Fruit fly (Drosophila melanogaster): Measurements from ENCODE around the gene CG10616.

Gene CG10616

DNA sequence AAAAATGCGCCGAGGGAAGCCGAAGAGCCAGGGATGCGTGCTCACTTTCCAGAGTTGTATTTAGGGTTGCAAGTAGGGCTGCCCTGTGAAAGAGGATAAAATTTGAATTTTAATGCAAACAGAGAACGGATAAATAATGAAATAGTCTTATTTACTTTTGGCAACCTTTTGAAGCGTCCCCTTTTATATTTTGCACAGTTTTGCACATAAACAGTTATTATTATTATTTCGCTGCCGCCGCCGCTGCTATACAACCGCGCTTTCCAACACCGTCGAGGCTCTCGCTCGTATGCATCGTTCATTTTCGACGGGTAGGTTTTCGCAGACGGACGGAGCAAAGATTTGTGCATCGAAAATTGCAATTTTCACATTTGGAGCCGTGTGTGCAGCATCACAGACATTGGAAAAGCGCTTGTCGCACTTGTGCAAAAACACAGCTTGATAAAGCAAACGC is 43.3 kb downstream of the CG10616 start, which contains the start of the genes sti and tral (continued):
- TF ChIP-seq tin (GFP tag; optimal IDR thresholded peaks at IDR 0.05) = peak; percentile 95
- TF ChIP-seq HmgD (GFP tag; optimal IDR thresholded peaks at IDR 0.05) = peak; percentile 93
- TF ChIP-seq bsh (GFP tag; optimal IDR thresholded peaks at IDR 0.05) = peak; percentile 23 to 76
- peak; percentile 92 for TF ChIP-seq CG13775 (GFP tag; optimal IDR thresholded peaks at IDR 0.05)
- peak; percentile 88 for TF ChIP-seq row (GFP tag; IDR thresholded peaks at IDR 0.05)
- TF ChIP-seq CG16779 (GFP tag; IDR thresholded peaks at IDR 0.05) = 0 out of 2 replicates have a peak, but pooled peaks have one; percentile 50
- no peak for TF ChIP-seq pan (optimal IDR thresholded peaks at IDR 0.05)
- peak in 1 of 2 experiments; percentile 86 for TF ChIP-seq pan (GFP tag; optimal IDR thresholded peaks at IDR 0.05 in 1 of 2, IDR thresholded peaks at IDR 0.05 in 1 of 2)
- TF ChIP-seq CG1233 (GFP tag; optimal IDR thresholded peaks at IDR 0.05) = peak; percentile 82
- TF ChIP-seq repo (GFP tag; optimal IDR thresholded peaks at IDR 0.05) = peak; percentile 86
- TF ChIP-seq mam (GFP tag; optimal IDR thresholded peaks at IDR 0.05) = peak; percentile 97
- TF ChIP-seq Asciz (GFP tag; optimal IDR thresholded peaks at IDR 0.05) = peak; percentile 40
- TF ChIP-seq Sox100B (GFP tag; optimal IDR thresholded peaks at IDR 0.05) = peak; percentile 77
- TF ChIP-seq CG18619 (GFP tag; optimal IDR thresholded peaks at IDR 0.05) = peak; percentile 84
- 0 out of 2 replicates have a peak, but pooled peaks have one; percentile 50 for TF ChIP-seq bowl (GFP tag; IDR thresholded peaks at IDR 0.05)
- TF ChIP-seq MTF-1 (GFP tag; optimal IDR thresholded peaks at IDR 0.05; ENCODE audit: borderline replicate concordance) = peak; percentile 4
- TF ChIP-seq CG12769 (tag; optimal IDR thresholded peaks at IDR 0.05) = peak; percentile 87
- TF ChIP-seq vnd (GFP tag; IDR thresholded peaks at IDR 0.05; ENCODE audit: partially characterized antibody) = no peak
- peak; percentile 94 for TF ChIP-seq CG9609 (GFP tag; optimal IDR thresholded peaks at IDR 0.05)
- TF ChIP-seq p53 (GFP tag; optimal IDR thresholded peaks at IDR 0.05) = peak; percentile 88
- peak; percentile 45 for TF ChIP-seq CG7271 (tag; optimal IDR thresholded peaks at IDR 0.05)
- TF ChIP-seq salm (tag; optimal IDR thresholded peaks at IDR 0.05) = peak; percentile 53
- no peak for TF ChIP-seq HLH4C (GFP tag; IDR thresholded peaks at IDR 0.05; ENCODE audit: partially characterized antibody)
- peak; percentile 81 for TF ChIP-seq hkb (optimal IDR thresholded peaks at IDR 0.05)
- peak; percentile 83 for TF ChIP-seq hkb (GFP tag; IDR thresholded peaks at IDR 0.05)
- peak; percentile 81 for TF ChIP-seq nerfin-1 (tag; optimal IDR thresholded peaks at IDR 0.05)
- peak; percentile 67; the same call in 1 of the 2 replicates for TF ChIP-seq CG32767 (GFP tag; IDR thresholded peaks at IDR 0.05)
- TF ChIP-seq Scr (GFP tag; IDR thresholded peaks at IDR 0.05; ENCODE audit: partially characterized antibody) = peak; percentile 53
- TF ChIP-seq Sry-δ (GFP tag; optimal IDR thresholded peaks at IDR 0.05) = peak; percentile 79
- TF ChIP-seq hth (optimal IDR thresholded peaks at IDR 0.05) = no peak
- peak; percentile 86 for TF ChIP-seq CG5245 (GFP tag; optimal IDR thresholded peaks at IDR 0.05)
- TF ChIP-seq CG15514 (GFP tag; optimal IDR thresholded peaks at IDR 0.05) = peak; percentile 93
- peak; percentile 82 for TF ChIP-seq gcm2 (GFP tag; optimal IDR thresholded peaks at IDR 0.05)
- TF ChIP-seq Med (GFP tag) = peak; percentile 99
- peak; percentile 77 for TF ChIP-seq CG18764 (GFP tag; optimal IDR thresholded peaks at IDR 0.05)
- TF ChIP-seq Mad (GFP tag; optimal IDR thresholded peaks at IDR 0.05) = peak; percentile 93
- TF ChIP-seq CG11560 (tag; IDR thresholded peaks at IDR 0.05) = peak; percentile 81
- TF ChIP-seq HLHmδ (GFP tag; optimal IDR thresholded peaks at IDR 0.05) = no peak
- peak; percentile 88 for TF ChIP-seq luna (GFP tag; optimal IDR thresholded peaks at IDR 0.05)
- TF ChIP-seq ato (GFP tag; IDR thresholded peaks at IDR 0.05; ENCODE audit: partially characterized antibody) = no peak
- TF ChIP-seq CG12744 (GFP tag; optimal IDR thresholded peaks at IDR 0.05) = peak; percentile 90
- peak; percentile 69 for TF ChIP-seq CG8388 (GFP tag; optimal IDR thresholded peaks at IDR 0.05)
- peak; percentile 88 for TF ChIP-seq NFAT (GFP tag; IDR thresholded peaks at IDR 0.05)
- TF ChIP-seq Jarid2 (GFP tag; optimal IDR thresholded peaks at IDR 0.05) = peak; percentile 44
- peak; percentile 67 for TF ChIP-seq ap (GFP tag; IDR thresholded peaks at IDR 0.05)
- peak; percentile 84 for TF ChIP-seq Xrp1 (GFP tag; IDR thresholded peaks at IDR 0.05)
- TF ChIP-seq CG8765 (GFP tag; IDR thresholded peaks at IDR 0.05) = peak; percentile 74
- peak; percentile 58 for TF ChIP-seq Nf-YB (GFP tag; optimal IDR thresholded peaks at IDR 0.05)
- TF ChIP-seq sob (GFP tag; IDR thresholded peaks at IDR 0.05) = peak; percentile 91
- peak; percentile 88 for TF ChIP-seq CG9727 (GFP tag; optimal IDR thresholded peaks at IDR 0.05)
- peak; percentile 94 for TF ChIP-seq Hr3 (GFP tag; optimal IDR thresholded peaks at IDR 0.05)
